Worm (Caenorhabditis elegans) whole organism, mixed stage, embryonic: Measurements from ENCODE around the gene tsp-10.

Experiments used
- elt-3 ChIP-seq: fragments of 150-350 bp; optimal IDR thresholded peaks from 2 replicates; lab custom pipeline; 2014; ENCODE audit warnings: missing biosample characterization, missing genetic modification characterization
- ham-2 ChIP-seq: fragments of 200-800 bp; sonication (Bioruptor generic); optimal IDR thresholded peaks from 2 replicates; lab custom pipeline; 2018; ENCODE audit warnings: mild to moderate bottlenecking, missing genetic modification characterization, missing compliant biosample characterization
- lin-13 ChIP-seq: fragments of 150-350 bp; optimal IDR thresholded peaks from 2 replicates; lab custom pipeline; 2014; ENCODE audit warnings: missing biosample characterization, missing genetic modification characterization
- mep-1 ChIP-seq: fragments of 150-350 bp; optimal IDR thresholded peaks from 2 replicates; lab custom pipeline; 2017; ENCODE audit warnings: missing biosample characterization, missing genetic modification reagents, missing genetic modification characterization, inconsistent platforms
- nhr-28 ChIP-seq: fragments of 150-350 bp; optimal IDR thresholded peaks from 2 replicates; lab custom pipeline; 2014; ENCODE audit warnings: missing biosample characterization, missing genetic modification characterization
- nhr-76 ChIP-seq: sonication (generic microtip); optimal IDR thresholded peaks from 2 replicates; lab custom pipeline; 2017; ENCODE audit warnings: missing biosample characterization, missing genetic modification characterization
- sem-2 ChIP-seq: fragments of 200-800 bp; sonication (Bioruptor generic); optimal IDR thresholded peaks from 2 replicates; lab custom pipeline; 2018; ENCODE audit warnings: mild to moderate bottlenecking, missing genetic modification characterization, missing compliant biosample characterization
- snpc-4 ChIP-seq: fragments of 150-350 bp; optimal IDR thresholded peaks from 2 replicates; lab custom pipeline; 2014; ENCODE audit warnings: missing biosample characterization, missing genetic modification characterization
- unc-62 ChIP-seq: fragments of 150-350 bp; optimal IDR thresholded peaks from 2 replicates; lab custom pipeline; 2014; ENCODE audit warnings: missing biosample characterization, missing genetic modification reagents, missing genetic modification characterization

- TF ChIP-seq snpc-4 (no peak), unc-62 (GFP tag; lab: Kevin White, UChicago) (no peak), sem-2 (no peak), ham-2 (no peak), nhr-76 (tag; lab: Kevin White, UChicago) (no peak), lin-13 (tag; lab: Kevin White, UChicago) (no peak), elt-3 (tag; lab: Kevin White, UChicago) (no peak), mep-1 (tag; lab: Kevin White, UChicago) (no peak), nhr-28 (tag; lab: Kevin White, UChicago) (no peak)
These were observed 28.0 kb downstream of the tsp-10 start, which contains the start of gene F41G3.5 for ce11 chrII:6746404-6746803.
